Worm (Caenorhabditis elegans) whole organism, mixed stage, embryonic: ENCODE data around the gene W03F9.11.

Source experiments
- unc-39 ChIP-seq: fragments of 150-350 bp; optimal IDR thresholded peaks from 2 replicates; lab custom pipeline; 2014; ENCODE audit warnings: missing biosample characterization, missing genetic modification characterization
- unc-62 ChIP-seq: fragments of 150-350 bp; optimal IDR thresholded peaks from 2 replicates; lab custom pipeline; 2014; ENCODE audit warnings: missing biosample characterization, missing genetic modification reagents, missing genetic modification characterization

ce11 chrV:104474-104873 is 36.7 kb downstream of the W03F9.11 start, which contains the start of gene picd-1:
- TF ChIP-seq unc-62 (GFP tag; lab: Kevin White, UChicago) (no peak), unc-39 (tag; lab: Kevin White, UChicago) (no peak)
